Fruit fly (Drosophila melanogaster): ENCODE results near the gene t.

Gene t

dm6 chrX:9196362-9196761 lies 26.7 kb downstream of the t start, which contains the start of gene CG12118 (continued):
- TF ChIP-seq CG42726 (GFP tag; IDR thresholded peaks at IDR 0.05; ENCODE audit: partially characterized antibody) (peak; percentile 70; the same call in 1 of the 2 replicates), CG8478 (optimal IDR thresholded peaks at IDR 0.05) (no peak), CG18764 (GFP tag; optimal IDR thresholded peaks at IDR 0.05) (peak; percentile 74), Rfx (GFP tag; IDR thresholded peaks at IDR 0.05) (peak; percentile 78), CG1832 (GFP tag; optimal IDR thresholded peaks at IDR 0.05) (no peak), trh (GFP tag; optimal IDR thresholded peaks at IDR 0.05) (peak; percentile 79), mam (GFP tag; optimal IDR thresholded peaks at IDR 0.05) (peak; percentile 55), CG4424 (GFP tag; optimal IDR thresholded peaks at IDR 0.05) (peak; percentile 77), exex (tag; optimal IDR thresholded peaks at IDR 0.05) (peak; percentile 50), CG13424 (tag; optimal IDR thresholded peaks at IDR 0.05) (peak; percentile 84), her (GFP tag; optimal IDR thresholded peaks at IDR 0.05) (no peak), Sry-β (GFP tag; optimal IDR thresholded peaks at IDR 0.05) (no peak), Optix (GFP tag; IDR thresholded peaks at IDR 0.05) (no peak), CG14667 (GFP tag; IDR thresholded peaks at IDR 0.05) (peak; percentile 57; the same call in 1 of the 2 replicates), dan (GFP tag; IDR thresholded peaks at IDR 0.05) (no peak), psq (GFP tag; optimal IDR thresholded peaks at IDR 0.05) (peak; percentile 30), gce (GFP tag; IDR thresholded peaks at IDR 0.05) (no peak), H15 (GFP tag; IDR thresholded peaks at IDR 0.05) (peak; percentile 71), mirr (GFP tag; optimal IDR thresholded peaks at IDR 0.05) (no peak), ac (GFP tag; optimal IDR thresholded peaks at IDR 0.05) (no peak), CG6813 (GFP tag; optimal IDR thresholded peaks at IDR 0.05) (peak; percentile 17), nerfin-2 (GFP tag; IDR thresholded peaks at IDR 0.05; ENCODE audit: partially characterized antibody) (peak; percentile 89), HmgD (GFP tag; optimal IDR thresholded peaks at IDR 0.05) (no peak), Abd-B (GFP tag; optimal IDR thresholded peaks at IDR 0.05) (peak; percentile 63), shn (GFP tag; optimal IDR thresholded peaks at IDR 0.05) (no peak), Scr (GFP tag; IDR thresholded peaks at IDR 0.05; ENCODE audit: partially characterized antibody) (peak; percentile 95), CG4282 (GFP tag; optimal IDR thresholded peaks at IDR 0.05) (no peak), CG17568 (GFP tag; optimal IDR thresholded peaks at IDR 0.05) (no peak), org-1 (GFP tag; optimal IDR thresholded peaks at IDR 0.05) (peak; percentile 28), pita (GFP tag; optimal IDR thresholded peaks at IDR 0.05) (no peak), dm (GFP tag; optimal IDR thresholded peaks at IDR 0.05) (no peak), CG32772 (GFP tag; IDR thresholded peaks at IDR 0.05) (peak; percentile 75), Med (GFP tag) (peak; percentile 61), CG2202 (tag; optimal IDR thresholded peaks at IDR 0.05) (peak; percentile 39), sima (GFP tag; optimal IDR thresholded peaks at IDR 0.05) (no peak), cas (GFP tag; IDR thresholded peaks at IDR 0.05) (peak; percentile 55; the same call in 1 of the 2 replicates), ranshi (GFP tag; IDR thresholded peaks at IDR 0.05) (peak; percentile 75), CG2678 (tag; optimal IDR thresholded peaks at IDR 0.05) (peak; percentile 81), Ada2b (GFP tag; IDR thresholded peaks at IDR 0.05) (peak; percentile 75), CG4360 (GFP tag; IDR thresholded peaks at IDR 0.05) (no peak), Camta (GFP tag; optimal IDR thresholded peaks at IDR 0.05) (peak; percentile 14), CG16779 (GFP tag; IDR thresholded peaks at IDR 0.05) (no peak), E2f2 (GFP tag; IDR thresholded peaks at IDR 0.05) (peak; percentile 92), p53 (GFP tag; optimal IDR thresholded peaks at IDR 0.05) (no peak), jing (GFP tag; optimal IDR thresholded peaks at IDR 0.05) (no peak), CG3838 (GFP tag; optimal IDR thresholded peaks at IDR 0.05) (peak; percentile 38), HLH4C (GFP tag; IDR thresholded peaks at IDR 0.05; ENCODE audit: partially characterized antibody) (peak; percentile 90), CG10565 (GFP tag; optimal IDR thresholded peaks at IDR 0.05) (no peak), Nf-YA (GFP tag; IDR thresholded peaks at IDR 0.05) (peak; percentile 43; the same call in 1 of the 2 replicates), Eip74EF (GFP tag; optimal IDR thresholded peaks at IDR 0.05) (peak in 1 of 2 experiments; percentile 54), Nf-YB (GFP tag; optimal IDR thresholded peaks at IDR 0.05) (peak; percentile 53), B-H1 (GFP tag; IDR thresholded peaks at IDR 0.05) (peak; percentile 62)

Data from whole organism, embryonic.